Fruit fly (Drosophila melanogaster): ENCODE measurements around the gene CG42681.

- no peak for TF ChIP-seq psq (optimal IDR thresholded peaks at IDR 0.05)
- TF ChIP-seq Myc (optimal IDR thresholded peaks at IDR 0.05) = no peak
- TF ChIP-seq ttk (optimal IDR thresholded peaks at IDR 0.05) = no peak
- TF ChIP-seq insv (optimal IDR thresholded peaks at IDR 0.05) = no peak
- no peak for TF ChIP-seq h (optimal IDR thresholded peaks at IDR 0.05)
Measured at dm6 chr2L:14743337-14743736, 884 bp upstream of the CG42681 start.
